Worm (Caenorhabditis elegans) whole organism, mixed stage, embryonic: ENCODE results near the gene str-46.

Source experiments
- M03D4.4 ChIP-seq: sonication (generic microtip); optimal IDR thresholded peaks from 2 replicates; lab custom pipeline; 2017; ENCODE audit warnings: mild to moderate bottlenecking, missing genetic modification characterization, missing compliant biosample characterization
- blmp-1 ChIP-seq: fragments of 150-350 bp; optimal IDR thresholded peaks from 2 replicates; lab custom pipeline; 2014; ENCODE audit warnings: missing biosample characterization, missing genetic modification characterization
- elt-1 ChIP-seq: sonication (generic microtip); optimal IDR thresholded peaks from 2 replicates; lab custom pipeline; 2017; ENCODE audit warnings: missing genetic modification characterization, mild to moderate bottlenecking, missing compliant biosample characterization, antibody characterized with exemption, moderate library complexity, borderline replicate concordance; ENCODE audit not compliant: insufficient read depth
- mep-1 ChIP-seq: fragments of 150-350 bp; optimal IDR thresholded peaks from 2 replicates; lab custom pipeline; 2017; ENCODE audit warnings: missing biosample characterization, missing genetic modification reagents, missing genetic modification characterization, inconsistent platforms
- mls-2 ChIP-seq: sonication (generic microtip); optimal IDR thresholded peaks from 2 replicates; lab custom pipeline; 2016; ENCODE audit warnings: mild to moderate bottlenecking, missing genetic modification characterization, moderate library complexity, missing compliant biosample characterization
- nhr-12 ChIP-seq: fragments of 150-350 bp; optimal IDR thresholded peaks from 2 replicates; lab custom pipeline; 2014; ENCODE audit warnings: missing biosample characterization, missing genetic modification characterization
- nhr-237 ChIP-seq: fragments of 150-350 bp; optimal IDR thresholded peaks from 2 replicates; lab custom pipeline; 2014; ENCODE audit warnings: missing biosample characterization, missing genetic modification characterization
- snpc-4 ChIP-seq: fragments of 150-350 bp; optimal IDR thresholded peaks from 2 replicates; lab custom pipeline; 2014; ENCODE audit warnings: missing biosample characterization, missing genetic modification characterization
- unc-120 ChIP-seq: sonication (generic microtip); optimal IDR thresholded peaks from 2 replicates; lab custom pipeline; 2017; ENCODE audit warnings: missing genetic modification characterization, missing compliant biosample characterization; ENCODE audit not compliant: poor library complexity, severe bottlenecking
- unc-62 ChIP-seq: fragments of 150-350 bp; optimal IDR thresholded peaks from 2 replicates; lab custom pipeline; 2014; ENCODE audit warnings: missing biosample characterization, missing genetic modification reagents, missing genetic modification characterization
- zip-8 ChIP-seq: fragments of 150-350 bp; optimal IDR thresholded peaks from 2 replicates; lab custom pipeline; 2014; ENCODE audit warnings: missing biosample characterization, missing genetic modification characterization

- TF ChIP-seq unc-62 (GFP tag; lab: Kevin White, UChicago) = no peak
- TF ChIP-seq M03D4.4 (tag; lab: Kevin White, UChicago) = no peak
- no peak for TF ChIP-seq nhr-12 (tag; lab: Kevin White, UChicago)
- no peak for TF ChIP-seq snpc-4 (tag; lab: Kevin White, UChicago)
- no peak for TF ChIP-seq nhr-237
- TF ChIP-seq mls-2 (tag; lab: Kevin White, UChicago) = no peak
- no peak for TF ChIP-seq elt-1 (tag; lab: Kevin White, UChicago)
- no peak for TF ChIP-seq zip-8 (tag; lab: Kevin White, UChicago)
- no peak for TF ChIP-seq blmp-1
- TF ChIP-seq mep-1 (tag; lab: Kevin White, UChicago) = no peak
- TF ChIP-seq unc-120 (tag; lab: Kevin White, UChicago) = no peak
Observed at ce11 chrV:2942247-2942646, 42.5 kb upstream of the str-46 start.
